Worm (Caenorhabditis elegans) whole organism, L3 larva: ENCODE measurements around the gene pqn-83.

Experiments
- ama-1 ChIP-seq: fragments of 150-350 bp; optimal IDR thresholded peaks from 2 replicates; lab custom pipeline; 2018
- ceh-82 ChIP-seq: fragments of 150-350 bp; optimal IDR thresholded peaks from 2 replicates; lab custom pipeline; 2014; ENCODE audit warnings: missing biosample characterization, missing genetic modification characterization
- ceh-9 ChIP-seq: sonication (generic microtip); optimal IDR thresholded peaks from 2 replicates; lab custom pipeline; 2018; ENCODE audit warnings: missing biosample characterization, missing genetic modification characterization
- egl-27 ChIP-seq: sonication (generic microtip); optimal IDR thresholded peaks from 4 replicates; lab custom pipeline; 2017; ENCODE audit warnings: missing biosample characterization, missing genetic modification reagents, missing genetic modification characterization
- fkh-10 ChIP-seq: sonication (generic microtip); optimal IDR thresholded peaks from 2 replicates; lab custom pipeline; 2017; ENCODE audit warnings: missing biosample characterization, missing genetic modification reagents, missing genetic modification characterization
- mdl-1 ChIP-seq: fragments of 150-350 bp; optimal IDR thresholded peaks from 2 replicates; lab custom pipeline; 2014; ENCODE audit warnings: missing biosample characterization, missing genetic modification characterization
- nhr-237 ChIP-seq: fragments of 150-350 bp; optimal IDR thresholded peaks from 2 replicates; lab custom pipeline; 2014; ENCODE audit warnings: missing biosample characterization, missing genetic modification characterization
- nhr-28 ChIP-seq: fragments of 150-350 bp; optimal IDR thresholded peaks from 2 replicates; lab custom pipeline; 2014; ENCODE audit warnings: missing biosample characterization, missing genetic modification characterization
- pqm-1 ChIP-seq: fragments of 150-350 bp; optimal IDR thresholded peaks from 2 replicates; lab custom pipeline; 2017; ENCODE audit warnings: missing biosample characterization, missing genetic modification characterization, inconsistent platforms
- skn-1 ChIP-seq: fragments of 150-350 bp; optimal IDR thresholded peaks from 2 replicates; lab custom pipeline; 2014; ENCODE audit warnings: missing biosample characterization, missing genetic modification characterization
- tbx-2 ChIP-seq: sonication (generic microtip); optimal IDR thresholded peaks from 2 replicates; lab custom pipeline; 2016; ENCODE audit warnings: mild to moderate bottlenecking, missing genetic modification characterization, missing compliant biosample characterization
- zag-1 ChIP-seq: fragments of 150-350 bp; optimal IDR thresholded peaks from 2 replicates; lab custom pipeline; 2014; ENCODE audit warnings: missing biosample characterization, missing genetic modification characterization
- ztf-11 ChIP-seq: fragments of 150-350 bp; optimal IDR thresholded peaks from 2 replicates; lab custom pipeline; 2014; ENCODE audit warnings: missing biosample characterization, missing genetic modification characterization

ce11 chrIII:13070548-13071050 is 28.7 kb downstream of the pqn-83 start, which contains the start of gene Y39E4B.6:
- TF ChIP-seq tbx-2: peak; percentile 72
- TF ChIP-seq fkh-10 (GFP tag; lab: Kevin White, UChicago): peak; percentile 91
- TF ChIP-seq nhr-237: no peak
- TF ChIP-seq ceh-82 (tag; lab: Kevin White, UChicago): peak; percentile 85
- no peak for TF ChIP-seq ceh-9
- peak; percentile 23 for TF ChIP-seq ztf-11 (tag; lab: Kevin White, UChicago)
- peak; percentile 99 for TF ChIP-seq ama-1 (lab: Kevin White, UChicago)
- TF ChIP-seq mdl-1: peak; percentile 80
- TF ChIP-seq skn-1: peak; percentile 89
- peak; percentile 78 for TF ChIP-seq pqm-1 (tag; lab: Kevin White, UChicago)
- TF ChIP-seq nhr-28 (tag; lab: Kevin White, UChicago): no peak
- peak; percentile 37 for TF ChIP-seq zag-1
- peak; percentile 85 for TF ChIP-seq egl-27
